Worm (Caenorhabditis elegans) whole organism, L4 larva: ENCODE results near the gene sdz-31.

Experiments used
- F44E2.7 ChIP-seq: fragments of 200-800 bp; sonication (Bioruptor generic); IDR thresholded peaks from 2 replicates; pipeline ENCODE4 v2.1.2; 2022; ENCODE audit warnings: missing genetic modification characterization, missing compliant biosample characterization
- R02D3.7 ChIP-seq: fragments of 150-350 bp; sonication (generic microtip); optimal IDR thresholded peaks from 3 replicates; lab custom pipeline; 2014; ENCODE audit warnings: missing biosample characterization, missing genetic modification characterization
- T20F7.1 ChIP-seq: fragments of 200-800 bp; sonication (Bioruptor generic); optimal IDR thresholded peaks from 2 replicates; lab custom pipeline; 2018; ENCODE audit warnings: mild to moderate bottlenecking, missing genetic modification characterization, missing compliant biosample characterization
- Y105C5A.15 ChIP-seq: fragments of 200-800 bp; sonication (Bioruptor generic); IDR thresholded peaks from 2 replicates; pipeline ENCODE4 v1.3.6; 2022; ENCODE audit warnings: missing genetic modification characterization, missing compliant biosample characterization
- aha-1 ChIP-seq: fragments of 150-350 bp; peaks from one replicate; lab custom pipeline; 2014; ENCODE audit warnings: missing biosample characterization, missing genetic modification characterization
- ctbp-1 ChIP-seq: fragments of 200-800 bp; sonication (Bioruptor generic); IDR thresholded peaks from 2 replicates; pipeline ENCODE4 v1.3.6; 2022; ENCODE audit warnings: missing genetic modification reagents, missing genetic modification characterization, missing compliant biosample characterization
- daf-12 ChIP-seq: fragments of 150-350 bp; optimal IDR thresholded peaks from 2 replicates; lab custom pipeline; 2014; ENCODE audit warnings: missing biosample characterization, missing genetic modification reagents, missing genetic modification characterization
- daf-16 ChIP-seq, 3 experiments: sonication (generic microtip); optimal IDR thresholded peaks; 2 replicates each; lab custom pipeline; 2016 to 2017; ENCODE audit warnings: missing genetic modification characterization in 3 of 3, missing genetic modification reagents in 3 of 3, mild to moderate bottlenecking in 2 of 3, missing compliant biosample characterization in 2 of 3, missing biosample characterization in 1 of 3, moderate library complexity in 1 of 3
- dmd-8 ChIP-seq: fragments of 200-800 bp; sonication (Bioruptor generic); IDR thresholded peaks from 2 replicates; pipeline ENCODE4 v1.3.6; 2022; ENCODE audit warnings: missing genetic modification characterization, missing compliant biosample characterization
- dmd-9 ChIP-seq: fragments of 200-800 bp; sonication (Bioruptor generic); IDR thresholded peaks from 2 replicates; pipeline ENCODE4 v1.3.6; 2022; ENCODE audit warnings: missing genetic modification reagents, missing genetic modification characterization, missing compliant biosample characterization
- dpl-1 ChIP-seq: fragments of 150-350 bp; optimal IDR thresholded peaks from 2 replicates; lab custom pipeline; 2014; ENCODE audit warnings: missing biosample characterization, missing genetic modification reagents, missing genetic modification characterization
- dve-1 ChIP-seq: sonication (generic microtip); optimal IDR thresholded peaks from 2 replicates; lab custom pipeline; 2017; ENCODE audit warnings: antibody characterized with exemption, mild to moderate bottlenecking, missing genetic modification characterization, missing compliant biosample characterization; ENCODE audit not compliant: insufficient read depth
- hlh-30 ChIP-seq: sonication (generic microtip); optimal IDR thresholded peaks from 2 replicates; lab custom pipeline; 2017; ENCODE audit warnings: antibody characterized with exemption, mild to moderate bottlenecking, missing genetic modification characterization, missing compliant biosample characterization; ENCODE audit not compliant: insufficient read depth
- mdt-29 ChIP-seq: fragments of 200-800 bp; sonication (Bioruptor generic); IDR thresholded peaks from 2 replicates; pipeline ENCODE4 v1.3.6; 2022; ENCODE audit warnings: missing genetic modification reagents, missing genetic modification characterization, missing compliant biosample characterization
- nhr-11 ChIP-seq: fragments of 150-350 bp; optimal IDR thresholded peaks from 2 replicates; lab custom pipeline; 2014; ENCODE audit warnings: missing biosample characterization, missing genetic modification characterization
- nhr-28 ChIP-seq: fragments of 150-350 bp; optimal IDR thresholded peaks from 2 replicates; lab custom pipeline; 2014; ENCODE audit warnings: missing biosample characterization, missing genetic modification characterization
- nhr-77 ChIP-seq: fragments of 150-350 bp; optimal IDR thresholded peaks from 2 replicates; lab custom pipeline; 2014; ENCODE audit warnings: missing biosample characterization, missing genetic modification characterization
- pha-4 ChIP-seq, 2 experiments: fragments of 150-350 bp in 1 of 2; fragments of 200-800 bp in 1 of 2; sonication (Bioruptor generic) in 1 of 2; IDR thresholded peaks in 1 of 2; optimal IDR thresholded peaks in 1 of 2; 2 replicates each; pipeline versions ENCODE4 v1.3.6 to Lab custom; 2014 to 2022; ENCODE audit warnings: missing genetic modification characterization in 2 of 2, missing genetic modification reagents in 2 of 2, missing biosample characterization in 1 of 2, missing compliant biosample characterization in 1 of 2
- pqm-1 ChIP-seq: sonication (generic microtip); optimal IDR thresholded peaks from 2 replicates; lab custom pipeline; 2017; ENCODE audit warnings: missing biosample characterization, missing genetic modification characterization
- unc-62 ChIP-seq, 3 experiments: fragments of 150-350 bp in 1 of 3; sonication (generic microtip); optimal IDR thresholded peaks in 2 of 3; peaks in 1 of 3; 1 replicate in 1 of 3; 2 replicates in 2 of 3; lab custom pipeline; 2014 to 2017; ENCODE audit warnings: missing biosample characterization in 3 of 3, missing genetic modification characterization in 3 of 3, missing genetic modification reagents in 3 of 3, missing genotype in 1 of 3
- zip-2 ChIP-seq: fragments of 150-350 bp; optimal IDR thresholded peaks from 2 replicates; lab custom pipeline; 2014; ENCODE audit warnings: missing biosample characterization, missing genetic modification characterization
- ztf-7 ChIP-seq: fragments of 150-350 bp; optimal IDR thresholded peaks from 2 replicates; lab custom pipeline; 2014; ENCODE audit warnings: missing biosample characterization, missing genetic modification characterization

The sdz-31 gene

DNA sequence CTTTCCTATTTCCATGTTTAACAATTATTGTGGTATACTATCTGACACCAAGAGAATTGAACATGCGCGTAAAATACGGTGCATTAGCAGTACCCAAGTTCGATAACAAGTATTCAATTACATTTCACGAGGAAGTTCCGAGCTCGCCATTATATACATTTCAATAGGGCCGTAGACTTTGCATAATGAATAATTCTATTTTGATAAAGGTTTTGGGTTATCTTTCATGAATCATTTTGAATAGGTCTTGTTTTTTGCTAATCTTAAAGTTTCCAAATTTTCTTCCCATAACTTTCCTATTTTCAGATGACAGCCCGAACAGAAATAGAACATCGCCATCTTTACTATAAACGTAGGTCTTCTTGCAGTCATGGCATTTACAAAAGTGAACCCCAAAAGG lies 46.3 kb downstream of the sdz-31 start, which contains the start of gene C50H2.13:
Gene C50H2.13 (plus strand): TSS at position 301 of the 400 bp plus-strand sequence.
- TF ChIP-seq Y105C5A.15 (GFP tag; lab: Robert Waterston, UW): no peak
- peak; percentile 46 for TF ChIP-seq aha-1 (tag; lab: Kevin White, UChicago)

- TF ChIP-seq T20F7.1 (GFP tag; lab: Kevin White, UChicago): no peak
- TF ChIP-seq F44E2.7 (GFP tag; lab: Robert Waterston, UW): no peak
- peak in 1 of 2 experiments; percentile 25 for TF ChIP-seq unc-62 (GFP tag; optimal IDR thresholded peaks at IDR 0.05 in 1 of 2; lab: Kevin White, UChicago)
- no peak for TF ChIP-seq unc-62 (tag; optimal IDR thresholded peaks at IDR 0.05; lab: Kevin White, UChicago)
- TF ChIP-seq daf-12 (tag; lab: Kevin White, UChicago): no peak
- TF ChIP-seq nhr-11 (tag; lab: Kevin White, UChicago): no peak
Observed at ce11 chrV:9927381-9927780, 47.4 kb downstream of the sdz-31 start.

DNA sequence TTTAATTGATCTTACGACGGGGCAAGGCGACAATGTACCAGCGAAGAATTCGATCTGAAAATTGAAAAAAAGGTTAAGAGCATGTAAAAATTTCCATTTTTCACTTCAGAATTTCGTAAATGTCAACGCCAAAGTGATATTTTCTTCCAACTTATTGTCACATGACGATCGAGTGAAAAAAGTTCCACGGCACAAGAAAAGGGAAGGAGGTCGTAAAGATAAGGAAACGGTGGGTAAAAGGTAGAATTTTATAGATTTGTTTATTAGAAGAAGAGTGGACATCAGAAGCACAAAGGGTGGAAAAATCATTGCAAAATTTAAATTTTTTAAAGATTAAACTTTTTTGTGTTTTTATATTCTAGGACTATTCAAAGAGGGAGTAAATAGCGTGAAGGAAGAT lies 48.0 kb downstream of the sdz-31 start:
- TF ChIP-seq nhr-28 (tag; lab: Kevin White, UChicago): peak; percentile 30
- TF ChIP-seq nhr-77 (tag; lab: Kevin White, UChicago): peak; percentile 48
- TF ChIP-seq ctbp-1 (GFP tag; lab: Robert Waterston, UW): no peak
- no peak for TF ChIP-seq ztf-7 (tag; lab: Kevin White, UChicago)
- peak; percentile 69 for TF ChIP-seq dve-1 (tag; lab: Kevin White, UChicago)
- TF ChIP-seq pqm-1 (tag; lab: Kevin White, UChicago): peak; percentile 16
- no peak for TF ChIP-seq daf-16 (GFP tag; optimal IDR thresholded peaks at IDR 0.05; lab: Kevin White, UChicago)
- TF ChIP-seq daf-16 (tag; optimal IDR thresholded peaks at IDR 0.05; lab: Kevin White, UChicago): peak; percentile 90
- TF ChIP-seq zip-2 (tag; lab: Kevin White, UChicago): no peak
- TF ChIP-seq hlh-30 (tag; lab: Kevin White, UChicago): peak; percentile 39

DNA sequence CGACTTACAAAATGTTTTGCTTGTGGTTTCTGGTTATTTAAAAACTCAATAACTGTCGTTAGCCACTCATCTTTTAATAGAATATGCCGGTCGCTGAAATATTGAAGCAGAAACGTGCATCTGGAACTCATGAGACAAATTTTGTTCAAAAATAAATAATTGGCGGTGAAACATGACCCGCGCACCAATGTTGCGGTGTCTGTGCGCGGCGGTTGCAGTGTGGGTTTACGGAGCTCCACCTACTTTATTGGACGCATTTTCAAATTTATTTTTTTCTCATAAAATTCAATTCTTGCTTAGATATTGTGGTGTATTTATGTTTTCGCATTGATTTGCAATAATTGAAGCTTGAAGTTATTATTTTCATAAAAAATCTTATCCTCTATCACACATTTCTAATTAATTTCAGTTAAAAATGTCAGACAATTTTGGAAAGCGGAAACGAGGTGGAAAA lies 50.7 kb downstream of the sdz-31 start, which contains the start of the genes rmh-2 and suds-3:
Gene rmh-2 (minus strand): TSS at position 164 of the 454 bp plus-strand sequence.
Gene suds-3 (plus strand): TSS at position 404 of the 454 bp plus-strand sequence.
- TF ChIP-seq pha-4 (GFP tag; IDR thresholded peaks at IDR 0.05; lab: Robert Waterston, UW) (0 out of 2 replicates have a peak, but pooled peaks have one; percentile 32), pha-4 (tag; optimal IDR thresholded peaks at IDR 0.05; lab: Kevin White, UChicago) (no peak), mdt-29 (GFP tag; lab: Robert Waterston, UW) (no peak), hlh-30 (tag; lab: Kevin White, UChicago) (peak; percentile 27), R02D3.7 (peak; percentile 85), dpl-1 (GFP tag; lab: Kevin White, UChicago) (peak; percentile 79), dmd-9 (GFP tag; lab: Robert Waterston, UW) (no peak), dmd-8 (no peak), nhr-77 (tag; lab: Kevin White, UChicago) (peak; percentile 1), nhr-28 (tag; lab: Kevin White, UChicago) (peak; percentile 23)
